Worm (Caenorhabditis elegans): Measurements from ENCODE around the gene srh-266.

srh-266 gene

DNA sequence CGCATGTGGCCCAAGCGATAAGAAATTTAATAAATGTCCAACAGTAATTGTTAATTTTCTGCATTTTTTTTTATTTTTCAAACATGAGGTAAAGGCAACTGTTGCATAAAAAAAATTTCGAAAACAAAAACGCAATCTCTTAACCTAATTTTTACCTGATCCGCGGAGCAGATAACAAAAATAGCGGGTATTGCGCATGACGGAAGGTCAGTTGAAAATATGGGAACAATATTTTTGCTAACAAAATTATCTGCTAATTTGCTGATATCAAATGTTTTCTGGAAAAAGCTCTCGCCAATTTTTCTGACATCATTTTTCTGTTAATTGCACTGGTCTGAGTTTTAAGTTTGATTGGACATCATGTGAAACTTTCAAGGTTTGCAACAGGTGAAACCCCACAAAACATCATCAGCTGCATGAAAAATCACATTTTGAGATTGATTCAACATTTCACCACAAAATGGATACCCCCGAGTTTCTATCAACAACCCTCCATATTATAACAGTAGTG is at the start of gene srh-266, which contains the start of gene F31F4.11:
Gene srh-266, plus strand, starts transcription at position 461 of the 511 bp plus-strand sequence.
Gene F31F4.11, minus strand, starts transcription at position 101 of the 511 bp plus-strand sequence.
- no peak for TF ChIP-seq mml-1 (tag; optimal IDR thresholded peaks at IDR 0.05)
- no peak for TF ChIP-seq fkh-10 (GFP tag; optimal IDR thresholded peaks at IDR 0.05)
- TF ChIP-seq nhr-237 (tag; optimal IDR thresholded peaks at IDR 0.05), result no peak
- no peak for TF ChIP-seq lsy-12 (tag; optimal IDR thresholded peaks at IDR 0.05)
- TF ChIP-seq pqm-1 (tag; optimal IDR thresholded peaks at IDR 0.05), result no peak
- no peak for TF ChIP-seq unc-62 (GFP tag; optimal IDR thresholded peaks at IDR 0.05)
- TF ChIP-seq nhr-12 (tag; optimal IDR thresholded peaks at IDR 0.05), result no peak
- no peak for TF ChIP-seq nhr-77 (tag; optimal IDR thresholded peaks at IDR 0.05)
- TF ChIP-seq daf-12 (tag; optimal IDR thresholded peaks at IDR 0.05), result no peak
- TF ChIP-seq nhr-23 (tag; optimal IDR thresholded peaks at IDR 0.05), result no peak
- TF ChIP-seq elt-2 (tag; optimal IDR thresholded peaks at IDR 0.05), result no peak
- TF ChIP-seq nhr-11 (tag; optimal IDR thresholded peaks at IDR 0.05), result no peak
- no peak for TF ChIP-seq egl-5 (tag; optimal IDR thresholded peaks at IDR 0.05)

DNA sequence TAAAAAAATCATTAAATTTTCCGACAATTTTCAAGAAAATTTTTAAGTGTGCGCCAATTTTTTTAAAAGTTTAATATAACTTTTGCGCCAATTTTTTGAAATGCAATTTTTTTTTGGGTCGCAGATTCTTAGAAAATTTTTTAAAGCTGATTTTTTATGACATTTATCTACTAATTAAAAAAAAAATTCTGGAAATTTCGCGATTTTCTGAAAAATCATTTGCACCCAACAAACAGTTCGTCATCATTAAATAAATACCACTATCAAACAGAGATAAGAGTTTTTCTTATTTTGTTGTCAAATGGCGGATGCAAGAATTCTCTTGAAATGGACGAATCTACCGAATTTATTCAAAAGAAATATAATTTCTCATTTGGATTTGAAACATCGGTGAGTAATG is 49.3 kb upstream of the srh-266 start, which contains the start of gene F48G7.13:
Gene F48G7.13, plus strand, starts transcription at position 301 of the 400 bp plus-strand sequence.
- TF ChIP-seq daf-12 (tag; optimal IDR thresholded peaks at IDR 0.05) (no peak), nhr-11 (tag; optimal IDR thresholded peaks at IDR 0.05) (no peak), hmg-11 (tag; optimal IDR thresholded peaks at IDR 0.05) (no peak), R02D3.7 (tag; optimal IDR thresholded peaks at IDR 0.05) (no peak), egl-5 (tag; optimal IDR thresholded peaks at IDR 0.05) (no peak), pha-4 (tag; optimal IDR thresholded peaks at IDR 0.05) (no peak), lsy-12 (tag; optimal IDR thresholded peaks at IDR 0.05) (no peak), fos-1 (tag; optimal IDR thresholded peaks at IDR 0.05) (no peak), ztf-11 (tag; optimal IDR thresholded peaks at IDR 0.05) (no peak), ceh-28 (tag; optimal IDR thresholded peaks at IDR 0.05) (no peak), zag-1 (tag; optimal IDR thresholded peaks at IDR 0.05) (no peak), nhr-67 (tag; optimal IDR thresholded peaks at IDR 0.05) (no peak), elt-3 (tag; optimal IDR thresholded peaks at IDR 0.05) (no peak), mml-1 (tag; optimal IDR thresholded peaks at IDR 0.05) (no peak), mdl-1 (tag; optimal IDR thresholded peaks at IDR 0.05) (no peak), nhr-43 (tag; optimal IDR thresholded peaks at IDR 0.05; ENCODE audit: poor library complexity, severe bottlenecking) (no peak), ceh-9 (tag; optimal IDR thresholded peaks at IDR 0.05) (no peak)

DNA sequence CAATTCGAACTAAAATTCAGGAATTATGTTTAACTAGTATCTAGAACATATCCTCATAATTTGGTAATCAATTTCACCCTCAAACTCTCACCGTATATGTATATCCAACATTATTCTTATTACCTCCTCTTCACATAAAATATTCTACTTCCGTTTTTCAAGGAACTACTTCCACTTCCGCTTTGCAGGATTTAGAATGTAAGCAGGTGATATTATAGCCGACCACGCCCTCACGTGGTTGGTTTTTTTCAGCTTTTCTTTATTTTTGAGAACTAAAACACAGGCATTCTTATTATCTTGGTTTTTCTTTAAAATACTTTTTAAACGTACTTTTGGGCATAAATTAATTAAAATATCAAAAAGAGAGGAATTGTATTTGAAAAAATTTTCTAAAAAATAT is 46.7 kb upstream of the srh-266 start:
- TF ChIP-seq nhr-11 (tag; optimal IDR thresholded peaks at IDR 0.05) (peak; percentile 38), elt-3 (tag; optimal IDR thresholded peaks at IDR 0.05) (no peak)

DNA sequence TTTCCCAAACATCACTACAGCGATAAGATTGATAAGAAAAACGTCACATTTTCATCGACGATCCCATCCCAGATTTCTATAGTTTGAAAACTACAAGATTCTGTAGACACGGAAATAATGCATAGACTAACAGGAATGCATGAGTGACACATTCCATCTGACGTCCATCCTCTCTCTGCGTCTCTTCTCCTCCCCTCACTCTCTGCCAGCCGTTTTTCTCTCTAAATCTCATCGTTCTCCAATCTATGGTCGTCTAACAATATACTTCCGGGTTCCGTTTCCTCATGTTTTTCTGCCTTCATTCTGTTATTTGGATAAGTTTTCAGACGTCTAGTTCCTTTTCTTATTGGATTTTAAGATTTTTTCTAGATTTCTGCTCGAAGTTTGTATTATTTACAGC is 45.5 kb upstream of the srh-266 start, which contains the start of gene F48G7.4:
Gene F48G7.4, plus strand, starts transcription at position 400 of the 400 bp plus-strand sequence.
- TF ChIP-seq ceh-28 (tag; optimal IDR thresholded peaks at IDR 0.05) (peak; percentile 74), ceh-9 (tag; optimal IDR thresholded peaks at IDR 0.05) (no peak), hmg-11 (tag; optimal IDR thresholded peaks at IDR 0.05) (peak; percentile 84), mdl-1 (tag; optimal IDR thresholded peaks at IDR 0.05) (peak; percentile 22), lin-15B (tag; optimal IDR thresholded peaks at IDR 0.05) (peak; percentile 66), nhr-12 (tag; optimal IDR thresholded peaks at IDR 0.05) (no peak), unc-62 (GFP tag; optimal IDR thresholded peaks at IDR 0.05) (peak; percentile 94), daf-12 (tag; optimal IDR thresholded peaks at IDR 0.05) (no peak), pqm-1 (tag; optimal IDR thresholded peaks at IDR 0.05) (peak; percentile 44), ZK546.5 (tag; optimal IDR thresholded peaks at IDR 0.05) (no peak), nhr-23 (tag; optimal IDR thresholded peaks at IDR 0.05) (peak; percentile 73), lin-39 (tag; optimal IDR thresholded peaks at IDR 0.05) (peak; percentile 23), fkh-10 (GFP tag; optimal IDR thresholded peaks at IDR 0.05) (no peak), nhr-11 (tag; optimal IDR thresholded peaks at IDR 0.05) (peak; percentile 58), nfya-1 (tag; optimal IDR thresholded peaks at IDR 0.05; ENCODE audit: insufficient read depth) (peak; percentile 70), unc-39 (tag; optimal IDR thresholded peaks at IDR 0.05) (no peak), R02D3.7 (tag; optimal IDR thresholded peaks at IDR 0.05) (peak; percentile 8), snpc-4 (tag; optimal IDR thresholded peaks at IDR 0.05) (peak; percentile 85), nhr-28 (tag; optimal IDR thresholded peaks at IDR 0.05) (no peak), elt-3 (tag; optimal IDR thresholded peaks at IDR 0.05) (no peak), elt-1 (tag; optimal IDR thresholded peaks at IDR 0.05) (peak; percentile 64), egl-27 (tag; optimal IDR thresholded peaks at IDR 0.05) (peak; percentile 51), jun-1 (tag; optimal IDR thresholded peaks at IDR 0.05) (peak; percentile 83), tbx-2 (tag; optimal IDR thresholded peaks at IDR 0.05) (peak; percentile 57), ceh-16 (tag; optimal IDR thresholded peaks at IDR 0.05) (no peak), nhr-25 (tag; optimal IDR thresholded peaks at IDR 0.05) (peak; percentile 4)
